Fruit fly (Drosophila melanogaster) whole organism, embryonic: Measurements from ENCODE around the gene CG12256.
A peak's percentile ranks its signal among the peaks of the same experiment; 100 is the strongest.

Source experiments
- B-H1 ChIP-seq: fragments of 200-800 bp; sonication (Bioruptor generic); IDR thresholded peaks from 3 replicates; pipeline ENCODE4 v1.3.6; 2022; ENCODE audit warnings: missing biosample characterization, missing genetic modification characterization
- Bgb ChIP-seq: fragments of 200-800 bp; sonication (Bioruptor generic); IDR thresholded peaks from 2 replicates; pipeline ENCODE4 v1.3.6; 2022; ENCODE audit warnings: missing biosample characterization, missing genetic modification characterization; ENCODE audit not compliant: partially characterized antibody
- CG10321 ChIP-seq: fragments of 200-800 bp; sonication (Bioruptor generic); IDR thresholded peaks from 2 replicates; pipeline ENCODE4 v1.3.6; 2022; ENCODE audit warnings: missing biosample characterization, missing genetic modification characterization
- CG11560 ChIP-seq: fragments of 200-800 bp; sonication (Bioruptor generic); IDR thresholded peaks from 3 replicates; pipeline ENCODE4 v1.3.6; 2022; ENCODE audit warnings: missing biosample characterization, missing genetic modification characterization
- CG11723 ChIP-seq: fragments of 200-800 bp; sonication (Bioruptor generic); optimal IDR thresholded peaks from 2 replicates; lab custom pipeline; 2017; ENCODE audit warnings: missing biosample characterization, mild to moderate bottlenecking, missing genetic modification characterization
- CG13123 ChIP-seq: fragments of 200-800 bp; sonication (Bioruptor generic); optimal IDR thresholded peaks from 2 replicates; lab custom pipeline; 2016; ENCODE audit warnings: missing biosample characterization, missing genetic modification characterization
- CG13287 ChIP-seq: fragments of 200-800 bp; sonication (Bioruptor generic); IDR thresholded peaks from 2 replicates; pipeline ENCODE4 v1.3.6; 2022; ENCODE audit warnings: missing biosample characterization, missing genetic modification characterization; ENCODE audit not compliant: partially characterized antibody
- CG13894 ChIP-seq: fragments of 200-800 bp; sonication (Bioruptor generic); optimal IDR thresholded peaks from 3 replicates; lab custom pipeline; 2018; ENCODE audit warnings: missing biosample characterization, mild to moderate bottlenecking, missing genetic modification characterization, moderate library complexity
- CG15011 ChIP-seq: fragments of 200-800 bp; sonication (Bioruptor generic); optimal IDR thresholded peaks from 3 replicates; lab custom pipeline; 2018; ENCODE audit warnings: missing biosample characterization, mild to moderate bottlenecking, missing genetic modification characterization
- CG16813 ChIP-seq: fragments of 200-800 bp; sonication (Bioruptor generic); IDR thresholded peaks from 3 replicates; pipeline ENCODE4 v1.3.6; 2022; ENCODE audit warnings: missing biosample characterization, missing genetic modification characterization; ENCODE audit not compliant: partially characterized antibody
- CG16815 ChIP-seq: fragments of 200-800 bp; sonication (Bioruptor generic); optimal IDR thresholded peaks from 3 replicates; lab custom pipeline; 2017; ENCODE audit warnings: missing biosample characterization, mild to moderate bottlenecking, missing genetic modification characterization
- CG1832 ChIP-seq: fragments of 200-800 bp; sonication (Bioruptor generic); optimal IDR thresholded peaks from 2 replicates; lab custom pipeline; 2017; ENCODE audit warnings: missing biosample characterization, mild to moderate bottlenecking, missing genetic modification characterization, inconsistent platforms
- CG2875 ChIP-seq: fragments of 200-800 bp; sonication (Bioruptor generic); optimal IDR thresholded peaks from 2 replicates; lab custom pipeline; 2017; ENCODE audit warnings: missing biosample characterization, mild to moderate bottlenecking, missing genetic modification characterization, missing genetic modification reagents
- CG33213 ChIP-seq: fragments of 200-800 bp; sonication (Bioruptor generic); optimal IDR thresholded peaks from 3 replicates; lab custom pipeline; 2016; ENCODE audit warnings: missing biosample characterization, missing genetic modification characterization
- CG34376 ChIP-seq: fragments of 200-800 bp; sonication (Bioruptor generic); optimal IDR thresholded peaks from 2 replicates; lab custom pipeline; 2018; ENCODE audit warnings: missing biosample characterization, mild to moderate bottlenecking, missing genetic modification characterization
- CG4360 ChIP-seq: fragments of 200-800 bp; sonication (Bioruptor generic); IDR thresholded peaks from 2 replicates; pipeline ENCODE4 v1.3.6; 2022; ENCODE audit warnings: missing biosample characterization, missing genetic modification characterization
- CG6813 ChIP-seq: fragments of 200-800 bp; sonication (Bioruptor generic); optimal IDR thresholded peaks from 2 replicates; lab custom pipeline; 2017; ENCODE audit warnings: missing biosample characterization, missing genetic modification characterization, mild to moderate bottlenecking, moderate library complexity, missing genetic modification reagents
- CG7928 ChIP-seq: fragments of 200-800 bp; sonication (Bioruptor generic); optimal IDR thresholded peaks from 2 replicates; lab custom pipeline; 2017; ENCODE audit warnings: missing biosample characterization, mild to moderate bottlenecking, missing genetic modification characterization
- CG8478 ChIP-seq: fragments of >200 bp; optimal IDR thresholded peaks from 2 replicates; lab custom pipeline; 2018
- CG8765 ChIP-seq: fragments of 200-800 bp; sonication (Bioruptor generic); IDR thresholded peaks from 2 replicates; pipeline ENCODE4 v1.3.6; 2022; ENCODE audit warnings: missing biosample characterization, missing genetic modification characterization
- CTCF ChIP-seq: fragments of 200-800 bp; sonication (Bioruptor generic); optimal IDR thresholded peaks from 2 replicates; lab custom pipeline; 2017; ENCODE audit warnings: missing biosample characterization, mild to moderate bottlenecking, missing genetic modification characterization, moderate library complexity
- Camta ChIP-seq: fragments of 200-800 bp; sonication (Bioruptor generic); optimal IDR thresholded peaks from 2 replicates; lab custom pipeline; 2016; ENCODE audit warnings: missing biosample characterization, missing genetic modification characterization
- Dad ChIP-seq: fragments of 200-800 bp; sonication (Bioruptor generic); optimal IDR thresholded peaks from 3 replicates; lab custom pipeline; 2016; ENCODE audit warnings: missing biosample characterization, missing genetic modification characterization
- Dek ChIP-seq: fragments of 200-800 bp; sonication (Bioruptor generic); optimal IDR thresholded peaks from 3 replicates; lab custom pipeline; 2019; ENCODE audit warnings: missing biosample characterization, mild to moderate bottlenecking, missing genetic modification characterization, moderate library complexity
- H2.0 ChIP-seq: fragments of 200-800 bp; sonication (Bioruptor generic); IDR thresholded peaks from 2 replicates; pipeline ENCODE4 v1.3.6; 2022; ENCODE audit warnings: missing biosample characterization, missing genetic modification characterization
- Hey ChIP-seq: fragments of 200-800 bp; sonication (Bioruptor generic); optimal IDR thresholded peaks from 3 replicates; lab custom pipeline; 2018; ENCODE audit warnings: missing biosample characterization, mild to moderate bottlenecking, missing genetic modification characterization
- MBD-R2 ChIP-seq: fragments of 200-800 bp; sonication (Bioruptor generic); IDR thresholded peaks from 2 replicates; pipeline ENCODE4 v1.3.6; 2022; ENCODE audit warnings: missing biosample characterization, missing genetic modification characterization
- Max ChIP-seq: fragments of 200-800 bp; sonication (Bioruptor generic); optimal IDR thresholded peaks from 2 replicates; lab custom pipeline; 2016; ENCODE audit warnings: missing biosample characterization, mild to moderate bottlenecking, missing genetic modification characterization
- NFAT ChIP-seq: fragments of 200-800 bp; sonication (Bioruptor generic); IDR thresholded peaks from 2 replicates; pipeline ENCODE4 v1.3.6; 2022; ENCODE audit warnings: missing biosample characterization, missing genetic modification characterization
- Nf-YB ChIP-seq: fragments of 200-800 bp; sonication (Bioruptor generic); optimal IDR thresholded peaks from 3 replicates; lab custom pipeline; 2019; ENCODE audit warnings: missing biosample characterization, mild to moderate bottlenecking, missing genetic modification characterization, moderate library complexity
- Nf-YC ChIP-seq: fragments of 200-800 bp; optimal IDR thresholded peaks from 3 replicates; lab custom pipeline; 2019; ENCODE audit warnings: missing biosample characterization, mild to moderate bottlenecking, missing genetic modification characterization, moderate library complexity
- Scr ChIP-seq: fragments of 200-800 bp; sonication (Bioruptor generic); IDR thresholded peaks from 2 replicates; pipeline ENCODE4 v1.3.6; 2022; ENCODE audit warnings: missing biosample characterization, missing genetic modification characterization; ENCODE audit not compliant: partially characterized antibody
- Six4 ChIP-seq: fragments of 200-800 bp; sonication (Bioruptor generic); optimal IDR thresholded peaks from 2 replicates; lab custom pipeline; 2016; ENCODE audit warnings: missing biosample characterization, missing genetic modification characterization
- Taf1 ChIP-seq: fragments of 200-800 bp; sonication (Bioruptor generic); IDR thresholded peaks from 2 replicates; pipeline ENCODE4 v1.3.6; 2022; ENCODE audit warnings: missing biosample characterization, missing genetic modification characterization
- Vsx1 ChIP-seq: fragments of 200-800 bp; sonication (Bioruptor generic); optimal IDR thresholded peaks from 2 replicates; lab custom pipeline; 2017; ENCODE audit warnings: missing biosample characterization, mild to moderate bottlenecking, missing genetic modification characterization, missing genetic modification reagents
- amos ChIP-seq: fragments of 200-800 bp; sonication (Bioruptor generic); IDR thresholded peaks from 2 replicates; pipeline ENCODE4 v1.3.6; 2022; ENCODE audit warnings: missing biosample characterization, missing genetic modification characterization; ENCODE audit not compliant: partially characterized antibody
- da ChIP-seq: fragments of 200-800 bp; sonication (Bioruptor generic); optimal IDR thresholded peaks from 2 replicates; lab custom pipeline; 2016; ENCODE audit warnings: missing biosample characterization, missing genetic modification characterization
- dysf ChIP-seq: fragments of 200-800 bp; sonication (Bioruptor generic); IDR thresholded peaks from 3 replicates; pipeline ENCODE4 v1.3.6; 2022; ENCODE audit warnings: missing biosample characterization, missing genetic modification characterization
- grn ChIP-seq: fragments of 200-800 bp; sonication (Bioruptor generic); optimal IDR thresholded peaks from 3 replicates; lab custom pipeline; 2017; ENCODE audit warnings: missing biosample characterization, missing genetic modification characterization
- h ChIP-seq: fragments of >200 bp; optimal IDR thresholded peaks from 2 replicates; lab custom pipeline; 2017
- ham ChIP-seq: fragments of 200-800 bp; sonication (Bioruptor generic); IDR thresholded peaks from 2 replicates; pipeline ENCODE4 v1.3.6; 2022; ENCODE audit warnings: missing biosample characterization, missing genetic modification characterization
- hth ChIP-seq: fragments of >200 bp; optimal IDR thresholded peaks from 2 replicates; lab custom pipeline; 2017; ENCODE audit warnings: inconsistent platforms
- jing ChIP-seq: fragments of 200-800 bp; sonication (Bioruptor generic); optimal IDR thresholded peaks from 2 replicates; lab custom pipeline; 2018; ENCODE audit warnings: missing biosample characterization, mild to moderate bottlenecking, missing genetic modification characterization
- kni ChIP-seq: fragments of 200-800 bp; sonication (Bioruptor generic); optimal IDR thresholded peaks from 3 replicates; lab custom pipeline; 2017; ENCODE audit warnings: mild to moderate bottlenecking, missing biosample characterization, missing genetic modification reagents, missing genetic modification characterization
- nerfin-1 ChIP-seq: fragments of 200-800 bp; sonication (Bioruptor generic); optimal IDR thresholded peaks from 3 replicates; lab custom pipeline; 2019; ENCODE audit warnings: missing biosample characterization, mild to moderate bottlenecking, missing genetic modification characterization, moderate library complexity
- oc ChIP-seq: fragments of 200-800 bp; sonication (Bioruptor generic); optimal IDR thresholded peaks from 2 replicates; lab custom pipeline; 2018; ENCODE audit warnings: missing biosample characterization, mild to moderate bottlenecking, missing genetic modification characterization, moderate library complexity
- pnt ChIP-seq: fragments of 200-800 bp; sonication (Bioruptor generic); optimal IDR thresholded peaks from 3 replicates; lab custom pipeline; 2016; ENCODE audit warnings: missing biosample characterization, missing genetic modification characterization
- sisA ChIP-seq: fragments of 200-800 bp; sonication (Bioruptor generic); IDR thresholded peaks from 2 replicates; pipeline ENCODE4 v1.3.6; 2022; ENCODE audit warnings: missing biosample characterization, missing genetic modification characterization
- unc-4 ChIP-seq: fragments of 200-800 bp; sonication (Bioruptor generic); IDR thresholded peaks from 2 replicates; pipeline ENCODE4 v1.3.6; 2022; ENCODE audit warnings: missing biosample characterization, missing genetic modification characterization; ENCODE audit not compliant: partially characterized antibody
- unpg ChIP-seq: fragments of 200-800 bp; sonication (Bioruptor generic); optimal IDR thresholded peaks from 3 replicates; lab custom pipeline; 2018; ENCODE audit warnings: missing biosample characterization, mild to moderate bottlenecking, missing genetic modification characterization, moderate library complexity
- wdn ChIP-seq: fragments of 200-800 bp; sonication (Bioruptor generic); IDR thresholded peaks from 2 replicates; pipeline ENCODE4 v1.3.6; 2022; ENCODE audit warnings: missing biosample characterization, missing genetic modification characterization
- z ChIP-seq: fragments of 200-800 bp; sonication (Bioruptor generic); IDR thresholded peaks from 3 replicates; pipeline ENCODE4 v1.3.6; 2022; ENCODE audit warnings: missing biosample characterization, missing genetic modification characterization

The CG12256 gene

DNA sequence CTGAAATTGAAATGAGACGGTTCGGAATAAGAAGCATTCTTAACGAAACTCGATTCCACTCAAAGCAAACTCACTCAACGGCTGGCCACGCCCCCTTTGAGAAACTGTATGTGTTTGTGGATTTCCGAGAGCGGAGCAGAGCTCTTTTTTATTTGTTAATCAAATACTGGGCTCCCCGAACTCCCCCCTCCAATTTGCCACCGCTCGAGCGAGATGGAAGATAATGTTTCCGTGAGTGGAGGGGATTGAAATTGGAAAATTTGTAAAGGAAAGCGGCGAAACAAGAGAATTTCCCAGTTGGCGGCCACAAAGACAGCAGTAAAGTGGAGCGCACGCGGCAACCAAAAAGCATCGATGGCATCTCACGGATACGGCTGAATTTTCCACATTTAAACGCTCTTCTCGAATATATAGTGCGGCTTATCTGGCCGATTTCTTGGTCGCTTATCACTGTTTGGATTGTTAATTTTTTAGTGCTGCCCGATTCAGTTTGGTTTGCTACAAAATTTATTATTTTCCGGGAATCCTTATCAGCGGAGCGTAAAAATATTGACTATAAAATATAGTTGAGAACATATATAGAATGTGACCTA lies 18.4 kb upstream of the CG12256 start (continued):
- TF ChIP-seq hth (lab: Kevin White, UChicago) = no peak
- no peak for TF ChIP-seq Six4 (GFP tag; lab: Kevin White, UChicago)
- TF ChIP-seq dysf (GFP tag; lab: Robert Waterston, UW) = no peak
- no peak for TF ChIP-seq CG8765
- TF ChIP-seq Dek (tag; lab: Kevin White, UChicago) = no peak
- TF ChIP-seq Max (GFP tag; lab: Kevin White, UChicago) = no peak
- TF ChIP-seq CG8478 = no peak
- TF ChIP-seq NFAT (GFP tag; lab: Robert Waterston, UW) = no peak
- no peak for TF ChIP-seq nerfin-1 (tag; lab: Kevin White, UChicago)
- peak; percentile 13; the same call in 1 of the 2 replicates for TF ChIP-seq CG13287
- TF ChIP-seq Scr (GFP tag; lab: Robert Waterston, UW) = no peak
- TF ChIP-seq CG2875 (GFP tag; lab: Kevin White, UChicago) = no peak
- TF ChIP-seq Taf1 (GFP tag; lab: Robert Waterston, UW) = no peak
- TF ChIP-seq MBD-R2 = no peak
- TF ChIP-seq CG10321 (GFP tag; lab: Robert Waterston, UW) = peak; percentile 81
- no peak for TF ChIP-seq CG11560 (tag; lab: Robert Waterston, UW)
- no peak for TF ChIP-seq CG13894
- no peak for TF ChIP-seq unc-4
- TF ChIP-seq grn (GFP tag; lab: Kevin White, UChicago) = peak; percentile 17
- TF ChIP-seq CG13123 = no peak
- TF ChIP-seq z (GFP tag; lab: Robert Waterston, UW) = peak; percentile 99
- TF ChIP-seq sisA (GFP tag; lab: Robert Waterston, UW) = no peak
- TF ChIP-seq h (lab: Kevin White, UChicago) = no peak
- TF ChIP-seq wdn (GFP tag; lab: Robert Waterston, UW) = no peak
- TF ChIP-seq jing (GFP tag; lab: Kevin White, UChicago) = peak; percentile 79
- TF ChIP-seq oc (tag; lab: Kevin White, UChicago) = no peak
- TF ChIP-seq da (GFP tag; lab: Kevin White, UChicago) = no peak
- TF ChIP-seq CG15011 = no peak
- TF ChIP-seq amos = peak; percentile 52; the same call in 1 of the 2 replicates
- TF ChIP-seq B-H1 (GFP tag; lab: Robert Waterston, UW) = no peak
- peak; percentile 12 for TF ChIP-seq unpg (GFP tag; lab: Kevin White, UChicago)
- no peak for TF ChIP-seq CG16815 (GFP tag; lab: Kevin White, UChicago)
- TF ChIP-seq Camta (GFP tag; lab: Kevin White, UChicago) = no peak
- TF ChIP-seq Bgb (GFP tag; lab: Robert Waterston, UW) = peak; percentile 64; the same call in 1 of the 2 replicates
- no peak for TF ChIP-seq CG33213 (GFP tag; lab: Kevin White, UChicago)
- no peak for TF ChIP-seq pnt (GFP tag; lab: Kevin White, UChicago)
- TF ChIP-seq CTCF (GFP tag; lab: Kevin White, UChicago) = peak; percentile 36
- peak; percentile 98 for TF ChIP-seq Nf-YB
- no peak for TF ChIP-seq CG6813 (GFP tag; lab: Kevin White, UChicago)
- no peak for TF ChIP-seq kni (GFP tag; lab: Kevin White, UChicago)
- TF ChIP-seq CG4360 = 0 out of 2 replicates have a peak, but pooled peaks have one; percentile 8
- no peak for TF ChIP-seq CG16813 (GFP tag; lab: Robert Waterston, UW)
- no peak for TF ChIP-seq Dad (GFP tag; lab: Kevin White, UChicago)
- TF ChIP-seq ham (GFP tag; lab: Robert Waterston, UW) = no peak
- peak; percentile 78 for TF ChIP-seq CG1832
- no peak for TF ChIP-seq CG7928 (GFP tag; lab: Kevin White, UChicago)
- peak; percentile 76 for TF ChIP-seq CG34376 (GFP tag; lab: Kevin White, UChicago)
- peak; percentile 2 for TF ChIP-seq Vsx1 (GFP tag; lab: Kevin White, UChicago)
- no peak for TF ChIP-seq H2.0
- TF ChIP-seq CG11723 (GFP tag; lab: Kevin White, UChicago) = no peak
- TF ChIP-seq Nf-YC (tag; lab: Kevin White, UChicago) = peak; percentile 97
- no peak for TF ChIP-seq Hey
